Worm (Caenorhabditis elegans) whole organism, late embryonic: ENCODE measurements around the gene acd-3.

Experiments used
- C08G9.2 ChIP-seq: sonication (generic microtip); optimal IDR thresholded peaks from 2 replicates; lab custom pipeline; 2016; ENCODE audit warnings: mild to moderate bottlenecking, missing genetic modification characterization, moderate library complexity, missing compliant biosample characterization
- C38D4.7 ChIP-seq: fragments of 200-800 bp; sonication (Bioruptor generic); optimal IDR thresholded peaks from 2 replicates; lab custom pipeline; 2018; ENCODE audit warnings: mild to moderate bottlenecking, missing genetic modification characterization, moderate library complexity, missing compliant biosample characterization
- K02D7.2 ChIP-seq: sonication (generic microtip); optimal IDR thresholded peaks from 2 replicates; lab custom pipeline; 2017; ENCODE audit warnings: mild to moderate bottlenecking, missing genetic modification characterization, missing compliant biosample characterization
- K09A11.1 ChIP-seq: sonication (generic microtip); optimal IDR thresholded peaks from 2 replicates; lab custom pipeline; 2017; ENCODE audit warnings: antibody characterized with exemption, mild to moderate bottlenecking, missing genetic modification characterization, missing compliant biosample characterization; ENCODE audit not compliant: insufficient read depth
- T23F11.4 ChIP-seq: fragments of 200-800 bp; sonication (Bioruptor generic); optimal IDR thresholded peaks from 2 replicates; lab custom pipeline; 2018; ENCODE audit warnings: mild to moderate bottlenecking, missing genetic modification characterization, missing compliant biosample characterization
- ceh-19 ChIP-seq: fragments of 200-800 bp; sonication (Bioruptor generic); optimal IDR thresholded peaks from 2 replicates; lab custom pipeline; 2018; ENCODE audit warnings: mild to moderate bottlenecking, missing genetic modification characterization, missing compliant biosample characterization
- ceh-2 ChIP-seq: sonication (generic microtip); optimal IDR thresholded peaks from 2 replicates; lab custom pipeline; 2016; ENCODE audit warnings: missing genotype, missing genetic modification characterization, missing compliant biosample characterization
- ceh-31 ChIP-seq: sonication (generic microtip); optimal IDR thresholded peaks from 2 replicates; lab custom pipeline; 2016; ENCODE audit warnings: missing genetic modification characterization, missing compliant biosample characterization
- ceh-34 ChIP-seq: sonication (generic microtip); optimal IDR thresholded peaks from 2 replicates; lab custom pipeline; 2016; ENCODE audit warnings: mild to moderate bottlenecking, missing genetic modification characterization, missing compliant biosample characterization
- ceh-45 ChIP-seq: fragments of 200-800 bp; sonication (Bioruptor generic); IDR thresholded peaks from 2 replicates; pipeline ENCODE4 v1.3.6; 2022; ENCODE audit warnings: missing genetic modification reagents, missing genetic modification characterization, missing compliant biosample characterization
- ceh-48 ChIP-seq: sonication (generic microtip); optimal IDR thresholded peaks from 2 replicates; lab custom pipeline; 2016; ENCODE audit warnings: missing genetic modification characterization, inconsistent platforms, missing compliant biosample characterization
- ceh-6 ChIP-seq: fragments of 200-800 bp; sonication (Bioruptor generic); optimal IDR thresholded peaks from 2 replicates; lab custom pipeline; 2018; ENCODE audit warnings: mild to moderate bottlenecking, missing genetic modification characterization, missing compliant biosample characterization
- ceh-9 ChIP-seq: sonication (generic microtip); optimal IDR thresholded peaks from 2 replicates; lab custom pipeline; 2016; ENCODE audit warnings: mild to moderate bottlenecking, missing genetic modification characterization, inconsistent platforms, missing compliant biosample characterization
- dve-1 ChIP-seq: sonication (generic microtip); optimal IDR thresholded peaks from 2 replicates; lab custom pipeline; 2017; ENCODE audit warnings: antibody characterized with exemption, mild to moderate bottlenecking, missing genetic modification characterization, missing compliant biosample characterization
- elt-2 ChIP-seq: sonication (generic microtip); optimal IDR thresholded peaks from 2 replicates; lab custom pipeline; 2016; ENCODE audit warnings: missing genetic modification reagents, missing genetic modification characterization, missing compliant biosample characterization
- ets-4 ChIP-seq: sonication (generic microtip); optimal IDR thresholded peaks from 2 replicates; lab custom pipeline; 2016; ENCODE audit warnings: missing genetic modification characterization, missing compliant biosample characterization
- eyg-1 ChIP-seq: sonication (generic microtip); optimal IDR thresholded peaks from 2 replicates; lab custom pipeline; 2016; ENCODE audit warnings: missing genotype, missing genetic modification characterization, missing compliant biosample characterization
- fax-1 ChIP-seq: sonication (generic microtip); optimal IDR thresholded peaks from 2 replicates; lab custom pipeline; 2016; ENCODE audit warnings: missing genotype, missing genetic modification characterization, missing compliant biosample characterization
- hlh-13 ChIP-seq: fragments of 200-800 bp; sonication (Bioruptor generic); optimal IDR thresholded peaks from 2 replicates; lab custom pipeline; 2018; ENCODE audit warnings: mild to moderate bottlenecking, missing genetic modification characterization, missing compliant biosample characterization
- hlh-8 ChIP-seq: sonication (generic microtip); optimal IDR thresholded peaks from 2 replicates; lab custom pipeline; 2016; ENCODE audit warnings: missing genotype, missing genetic modification characterization, missing compliant biosample characterization
- lin-11 ChIP-seq: fragments of 200-800 bp; sonication (Bioruptor generic); optimal IDR thresholded peaks from 2 replicates; lab custom pipeline; 2018; ENCODE audit warnings: mild to moderate bottlenecking, missing genetic modification characterization, missing compliant biosample characterization
- nhr-11 ChIP-seq: fragments of 150-350 bp; optimal IDR thresholded peaks from 2 replicates; lab custom pipeline; 2014; ENCODE audit warnings: missing biosample characterization, missing genetic modification characterization
- pat-9 ChIP-seq: fragments of 200-800 bp; sonication (Bioruptor generic); optimal IDR thresholded peaks from 2 replicates; lab custom pipeline; 2018; ENCODE audit warnings: mild to moderate bottlenecking, missing genetic modification characterization, moderate library complexity, missing compliant biosample characterization
- pros-1 ChIP-seq: fragments of 150-350 bp; optimal IDR thresholded peaks from 2 replicates; lab custom pipeline; 2014; ENCODE audit warnings: missing biosample characterization, missing genetic modification reagents, missing genetic modification characterization
- sdc-2 ChIP-seq: sonication (generic microtip); optimal IDR thresholded peaks from 2 replicates; lab custom pipeline; 2016; ENCODE audit warnings: missing genotype, missing genetic modification characterization, missing compliant biosample characterization
- sox-2 ChIP-seq: fragments of 200-800 bp; sonication (Bioruptor generic); IDR thresholded peaks from 2 replicates; pipeline ENCODE4 v1.3.6; 2022; ENCODE audit warnings: missing genetic modification reagents, missing genetic modification characterization, missing compliant biosample characterization
- sox-4 ChIP-seq: sonication (generic microtip); optimal IDR thresholded peaks from 2 replicates; lab custom pipeline; 2017; ENCODE audit warnings: mild to moderate bottlenecking, missing genetic modification characterization, inconsistent platforms, missing compliant biosample characterization
- syd-9 ChIP-seq: sonication (generic microtip); optimal IDR thresholded peaks from 2 replicates; lab custom pipeline; 2016; ENCODE audit warnings: mild to moderate bottlenecking, missing genetic modification characterization, moderate library complexity, missing compliant biosample characterization
- tbx-2 ChIP-seq: sonication (generic microtip); optimal IDR thresholded peaks from 2 replicates; lab custom pipeline; 2016; ENCODE audit warnings: missing genetic modification characterization, missing compliant biosample characterization
- tbx-7 ChIP-seq: sonication (generic microtip); optimal IDR thresholded peaks from 2 replicates; lab custom pipeline; 2016; ENCODE audit warnings: missing genotype, missing genetic modification characterization, missing compliant biosample characterization
- ttx-3 ChIP-seq: sonication (generic microtip); optimal IDR thresholded peaks from 2 replicates; lab custom pipeline; 2016; ENCODE audit warnings: missing genetic modification reagents, missing genetic modification characterization, missing compliant biosample characterization
- unc-3 ChIP-seq, 2 experiments: fragments of 200-800 bp in 1 of 2; sonication (Bioruptor generic) in 1 of 2; sonication (generic microtip) in 1 of 2; conservative IDR thresholded peaks in 1 of 2; optimal IDR thresholded peaks in 1 of 2; 2 replicates each; pipeline versions ENCODE4 v1.3.6 to Lab custom; 2016 to 2022; ENCODE audit warnings: missing compliant biosample characterization in 2 of 2, missing genetic modification characterization in 2 of 2, missing genetic modification reagents in 1 of 2
- unc-42 ChIP-seq: sonication (generic microtip); optimal IDR thresholded peaks from 2 replicates; lab custom pipeline; 2016; ENCODE audit warnings: missing genotype, missing genetic modification characterization, missing compliant biosample characterization
- zip-5 ChIP-seq: sonication (generic microtip); optimal IDR thresholded peaks from 2 replicates; lab custom pipeline; 2016; ENCODE audit warnings: missing genetic modification characterization, missing compliant biosample characterization

Gene acd-3

ce11 chrX:14804706-14805105 is 44.4 kb upstream of the acd-3 start (continued):
- TF ChIP-seq zip-5 (tag; lab: Kevin White, UChicago) = peak; percentile 19
- peak; percentile 47 for TF ChIP-seq fax-1 (tag; lab: Kevin White, UChicago)
- TF ChIP-seq ceh-34 (tag; lab: Kevin White, UChicago) = peak; percentile 76
- TF ChIP-seq tbx-7 (tag; lab: Kevin White, UChicago) = peak; percentile 5
- no peak for TF ChIP-seq ets-4 (tag; lab: Kevin White, UChicago)
- peak; percentile 77 for TF ChIP-seq tbx-2 (tag; lab: Kevin White, UChicago)
- TF ChIP-seq T23F11.4 (GFP tag; lab: Kevin White, UChicago) = peak; percentile 75
- no peak for TF ChIP-seq nhr-11 (tag; lab: Kevin White, UChicago)
- TF ChIP-seq ceh-19 (GFP tag; lab: Kevin White, UChicago) = peak; percentile 70
- peak; percentile 49 for TF ChIP-seq ceh-31 (tag; lab: Kevin White, UChicago)
- TF ChIP-seq K09A11.1 (tag; lab: Kevin White, UChicago) = peak; percentile 74
- peak; percentile 81 for TF ChIP-seq ceh-6 (GFP tag; lab: Kevin White, UChicago)
- peak; percentile 68 for TF ChIP-seq K02D7.2 (tag; lab: Kevin White, UChicago)
- peak; percentile 85 for TF ChIP-seq elt-2 (tag; lab: Kevin White, UChicago)
- peak; percentile 37; the same call in 1 of the 2 replicates for TF ChIP-seq ceh-45 (GFP tag; lab: Robert Waterston, UW)
- TF ChIP-seq sox-2 (GFP tag; lab: Robert Waterston, UW) = peak; percentile 62
- peak; percentile 77 for TF ChIP-seq pat-9
- peak; percentile 70 for TF ChIP-seq C08G9.2 (tag; lab: Kevin White, UChicago)

- no peak for TF ChIP-seq ceh-45 (GFP tag; lab: Robert Waterston, UW)
- no peak for TF ChIP-seq sdc-2 (tag; lab: Kevin White, UChicago)
- TF ChIP-seq C38D4.7 (GFP tag; lab: Kevin White, UChicago) = no peak
- TF ChIP-seq ceh-48 (tag; lab: Kevin White, UChicago) = no peak
- TF ChIP-seq eyg-1 (tag; lab: Kevin White, UChicago) = no peak
- no peak for TF ChIP-seq hlh-13 (GFP tag; lab: Kevin White, UChicago)
- TF ChIP-seq syd-9 (tag; lab: Kevin White, UChicago) = no peak
- no peak for TF ChIP-seq dve-1
- TF ChIP-seq unc-42 = no peak
- no peak for TF ChIP-seq unc-3 (GFP tag; conservative IDR thresholded peaks at IDR 0.05; lab: Robert Waterston, UW)
- no peak for TF ChIP-seq unc-3 (tag; optimal IDR thresholded peaks at IDR 0.05; lab: Kevin White, UChicago)
- no peak for TF ChIP-seq ceh-31 (tag; lab: Kevin White, UChicago)
- TF ChIP-seq ceh-2 = no peak
Observed at ce11 chrX:14805746-14806145, 43.3 kb upstream of the acd-3 start.

- TF ChIP-seq tbx-2 (tag; lab: Kevin White, UChicago) = no peak
- TF ChIP-seq ceh-31 (tag; lab: Kevin White, UChicago) = no peak
- no peak for TF ChIP-seq pros-1 (tag; lab: Kevin White, UChicago)
Observed at ce11 chrX:14806936-14807335, 42.1 kb upstream of the acd-3 start, which contains the start of gene F42D1.4. F42D1.4 (plus strand) TSS chrX:14807236.

ce11 chrX:14808796-14809195 is 40.3 kb upstream of the acd-3 start:
- TF ChIP-seq lin-11 (tag; lab: Kevin White, UChicago) (no peak), sox-4 (tag; lab: Kevin White, UChicago) (no peak), ttx-3 (tag; lab: Kevin White, UChicago) (no peak), pat-9 (no peak), hlh-8 (no peak), ceh-9 (tag; lab: Kevin White, UChicago) (no peak), zip-5 (tag; lab: Kevin White, UChicago) (no peak)
